Worm (Caenorhabditis elegans): ENCODE results near the gene R10H10.3.

R10H10.3 gene

DNA sequence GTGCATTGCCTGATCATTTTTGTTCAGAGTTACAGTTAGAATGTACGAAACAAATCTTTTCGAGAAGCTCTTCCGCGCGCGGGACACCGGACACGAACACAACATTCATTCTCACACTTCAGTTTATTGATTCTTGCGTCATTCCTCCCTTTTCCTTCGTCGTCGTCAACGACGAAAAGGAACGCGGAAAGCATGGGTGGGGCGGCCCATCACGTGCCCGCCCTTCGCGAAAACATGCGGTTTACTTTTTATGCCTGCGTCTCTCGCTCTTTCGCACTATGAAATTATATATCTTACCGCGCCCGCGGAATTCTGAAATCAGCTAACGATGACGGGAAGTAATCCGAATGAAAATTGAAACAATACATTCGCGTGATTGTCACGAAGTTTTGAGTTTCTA, 7.7 kb upstream of the R10H10.3 start (continued):
- no peak for TF ChIP-seq nhr-25 (tag; optimal IDR thresholded peaks at IDR 0.05; ENCODE audit: borderline replicate concordance, insufficient read depth)
- TF ChIP-seq mep-1 (tag; optimal IDR thresholded peaks at IDR 0.05), result peak; percentile 51
- TF ChIP-seq jun-1 (tag; optimal IDR thresholded peaks at IDR 0.05), result no peak
- TF ChIP-seq lsy-2 (tag; optimal IDR thresholded peaks at IDR 0.05), result peak in 1 of 2 experiments; percentile 63
- TF ChIP-seq T20F7.1 (GFP tag; optimal IDR thresholded peaks at IDR 0.05), result no peak
- no peak for TF ChIP-seq aly-2 (tag; optimal IDR thresholded peaks at IDR 0.05)
- no peak for TF ChIP-seq vab-7 (GFP tag; IDR thresholded peaks at IDR 0.05)
- peak; percentile 15 for TF ChIP-seq ztf-7 (tag; optimal IDR thresholded peaks at IDR 0.05)
- TF ChIP-seq spr-1 (tag; optimal IDR thresholded peaks at IDR 0.05), result peak; percentile 46
- TF ChIP-seq nhr-76 (tag; optimal IDR thresholded peaks at IDR 0.05), result no peak
- no peak for TF ChIP-seq F44E2.7 (GFP tag; IDR thresholded peaks at IDR 0.05)
- peak; percentile 46 for TF ChIP-seq rbr-2 (tag; optimal IDR thresholded peaks at IDR 0.05)
- no peak for TF ChIP-seq fos-1 (tag; optimal IDR thresholded peaks at IDR 0.05)
- TF ChIP-seq dmd-8 (GFP tag; IDR thresholded peaks at IDR 0.05), result no peak
- no peak for TF ChIP-seq nhr-77 (tag; optimal IDR thresholded peaks at IDR 0.05)
- peak; percentile 29 for TF ChIP-seq F37D6.2 (tag; optimal IDR thresholded peaks at IDR 0.05)
- peak; percentile 52; the same call in 1 of the 2 replicates for TF ChIP-seq hmg-1.1 (GFP tag; IDR thresholded peaks at IDR 0.05)
- no peak for TF ChIP-seq lin-29 (GFP tag; IDR thresholded peaks at IDR 0.05)
- no peak for TF ChIP-seq egl-27 (tag; optimal IDR thresholded peaks at IDR 0.05)
- no peak for TF ChIP-seq pha-4 (GFP tag; IDR thresholded peaks at IDR 0.05)
- no peak for TF ChIP-seq pha-4 (tag; optimal IDR thresholded peaks at IDR 0.05)
- TF ChIP-seq nhr-6 (tag; optimal IDR thresholded peaks at IDR 0.05), result no peak
- peak; percentile 48; the same call in 1 of the 2 replicates for TF ChIP-seq egl-43 (GFP tag; IDR thresholded peaks at IDR 0.05)
- peak; percentile 98 for TF ChIP-seq hlh-30 (tag; optimal IDR thresholded peaks at IDR 0.05; ENCODE audit: insufficient read depth)
- no peak for TF ChIP-seq duxl-1 (tag; optimal IDR thresholded peaks at IDR 0.05; ENCODE audit: poor library complexity)
- peak; percentile 24 for TF ChIP-seq unc-130 (GFP tag; optimal IDR thresholded peaks at IDR 0.05)
- TF ChIP-seq zfp-2 (tag; optimal IDR thresholded peaks at IDR 0.05), result no peak
- TF ChIP-seq spr-3 (GFP tag; optimal IDR thresholded peaks at IDR 0.05), result no peak
- peak; percentile 92 for TF ChIP-seq madf-9 (GFP tag; conservative IDR thresholded peaks at IDR 0.05)
- TF ChIP-seq ceh-32 (tag; optimal IDR thresholded peaks at IDR 0.05; ENCODE audit: poor library complexity), result no peak
- TF ChIP-seq nhr-41 (GFP tag; IDR thresholded peaks at IDR 0.05), result no peak
- TF ChIP-seq ctbp-1 (GFP tag; IDR thresholded peaks at IDR 0.05), result peak; percentile 66; the same call in 1 of the 2 replicates
- TF ChIP-seq fkh-10 (GFP tag; optimal IDR thresholded peaks at IDR 0.05), result no peak
- no peak for TF ChIP-seq mdt-29 (GFP tag; IDR thresholded peaks at IDR 0.05)
- TF ChIP-seq Y105C5A.15 (GFP tag; IDR thresholded peaks at IDR 0.05), result no peak
- TF ChIP-seq daf-8 (GFP tag; IDR thresholded peaks at IDR 0.05), result no peak
- no peak for TF ChIP-seq R02D3.7 (tag; optimal IDR thresholded peaks at IDR 0.05)
- no peak for TF ChIP-seq Y5F2A.4 (GFP tag; optimal IDR thresholded peaks at IDR 0.05)
- TF ChIP-seq D1046.2 (GFP tag; IDR thresholded peaks at IDR 0.05), result no peak
- TF ChIP-seq nhr-28 (tag; optimal IDR thresholded peaks at IDR 0.05), result peak; percentile 31
- TF ChIP-seq saeg-2 (GFP tag; IDR thresholded peaks at IDR 0.05), result 0 out of 2 replicates have a peak, but pooled peaks have one; percentile 11
- TF ChIP-seq ceh-28 (tag; optimal IDR thresholded peaks at IDR 0.05), result no peak
- no peak for TF ChIP-seq skn-1 (tag; optimal IDR thresholded peaks at IDR 0.05)
- no peak for TF ChIP-seq arid-1 (GFP tag; conservative IDR thresholded peaks at IDR 0.05)
- TF ChIP-seq tra-1 (GFP tag; IDR thresholded peaks at IDR 0.05), result 0 out of 2 replicates have a peak, but pooled peaks have one; percentile 40
- TF ChIP-seq mdl-1 (tag; optimal IDR thresholded peaks at IDR 0.05), result peak; percentile 57 to 89
- no peak for TF ChIP-seq Y75B8A.6 (GFP tag; IDR thresholded peaks at IDR 0.05)
- TF ChIP-seq lin-1 (GFP tag; IDR thresholded peaks at IDR 0.05), result 0 out of 2 replicates have a peak, but pooled peaks have one; percentile 32
- TF ChIP-seq ZK546.5 (tag; optimal IDR thresholded peaks at IDR 0.05), result no peak
- TF ChIP-seq zag-1 (tag; optimal IDR thresholded peaks at IDR 0.05), result no peak
- TF ChIP-seq F10B5.3 (tag; optimal IDR thresholded peaks at IDR 0.05), result no peak
- no peak for TF ChIP-seq ceh-44 (GFP tag; IDR thresholded peaks at IDR 0.05)

All from whole organism, L4 larva.